Worm (Caenorhabditis elegans) whole organism, late embryonic: ENCODE data around the gene cab-1.
A peak's percentile ranks its signal among the peaks of the same experiment; 100 is the strongest.

Experiments
- C38D4.7 ChIP-seq: fragments of 200-800 bp; sonication (Bioruptor generic); optimal IDR thresholded peaks from 2 replicates; lab custom pipeline; 2018; ENCODE audit warnings: mild to moderate bottlenecking, missing genetic modification characterization, moderate library complexity, missing compliant biosample characterization
- ama-1 ChIP-seq: fragments of 150-350 bp; optimal IDR thresholded peaks from 2 replicates; lab custom pipeline; 2014
- ceh-2 ChIP-seq: sonication (generic microtip); optimal IDR thresholded peaks from 2 replicates; lab custom pipeline; 2016; ENCODE audit warnings: missing genotype, missing genetic modification characterization, missing compliant biosample characterization
- ceh-30 ChIP-seq: fragments of 150-350 bp; optimal IDR thresholded peaks from 2 replicates; lab custom pipeline; 2014; ENCODE audit warnings: missing biosample characterization, missing genetic modification characterization
- ceh-45 ChIP-seq: fragments of 200-800 bp; sonication (Bioruptor generic); IDR thresholded peaks from 2 replicates; pipeline ENCODE4 v1.3.6; 2022; ENCODE audit warnings: missing genetic modification reagents, missing genetic modification characterization, missing compliant biosample characterization
- eyg-1 ChIP-seq: sonication (generic microtip); optimal IDR thresholded peaks from 2 replicates; lab custom pipeline; 2016; ENCODE audit warnings: missing genotype, missing genetic modification characterization, missing compliant biosample characterization
- fkh-10 ChIP-seq: fragments of 150-350 bp; optimal IDR thresholded peaks from 2 replicates; lab custom pipeline; 2014; ENCODE audit warnings: missing biosample characterization, missing genetic modification reagents, missing genetic modification characterization
- fkh-6 ChIP-seq: sonication (generic microtip); optimal IDR thresholded peaks from 2 replicates; lab custom pipeline; 2016; ENCODE audit warnings: missing genetic modification characterization, missing compliant biosample characterization
- nfya-1 ChIP-seq: sonication (generic microtip); optimal IDR thresholded peaks from 2 replicates; lab custom pipeline; 2017; ENCODE audit warnings: missing genetic modification characterization, mild to moderate bottlenecking, missing compliant biosample characterization, antibody characterized with exemption, moderate library complexity
- pax-1 ChIP-seq: fragments of 150-350 bp; optimal IDR thresholded peaks from 2 replicates; lab custom pipeline; 2014; ENCODE audit warnings: missing biosample characterization, missing genetic modification characterization
- pha-4 ChIP-seq: fragments of 150-350 bp; optimal IDR thresholded peaks from 2 replicates; lab custom pipeline; 2018; ENCODE audit warnings: missing biosample characterization, missing genetic modification reagents, missing genetic modification characterization
- ref-2 ChIP-seq: sonication (generic microtip); optimal IDR thresholded peaks from 2 replicates; lab custom pipeline; 2016; ENCODE audit warnings: missing genetic modification characterization, missing compliant biosample characterization

DNA sequence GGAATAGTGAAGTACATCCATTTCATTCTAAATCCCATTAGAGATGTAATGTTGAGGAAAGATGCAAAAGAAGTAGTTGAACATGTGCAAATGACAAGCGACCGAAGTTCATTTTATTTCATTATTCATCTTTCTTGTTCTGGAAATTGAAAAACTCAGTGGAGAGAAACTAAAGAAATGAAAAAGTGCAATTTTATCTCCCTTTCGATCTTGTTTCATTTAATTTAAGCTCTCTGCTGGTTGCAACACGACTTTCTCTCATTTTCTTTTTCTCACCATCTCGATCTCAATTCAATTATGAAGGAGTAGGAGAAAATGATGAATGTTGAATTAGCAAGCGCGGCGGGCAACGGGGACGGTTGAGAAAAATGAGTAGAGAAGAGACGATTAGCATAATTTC lies 28.3 kb downstream of the cab-1 start:
- TF ChIP-seq ceh-30 (tag; lab: Kevin White, UChicago) = no peak
- TF ChIP-seq eyg-1 (tag; lab: Kevin White, UChicago) = no peak
- no peak for TF ChIP-seq C38D4.7
- no peak for TF ChIP-seq pax-1 (tag; lab: Kevin White, UChicago)
- TF ChIP-seq ama-1 (lab: Kevin White, UChicago) = no peak
- TF ChIP-seq ceh-2 (tag; lab: Kevin White, UChicago) = no peak
- TF ChIP-seq ref-2 = peak; percentile 6
- TF ChIP-seq fkh-10 (GFP tag; lab: Kevin White, UChicago) = no peak
- no peak for TF ChIP-seq ceh-45 (GFP tag; lab: Robert Waterston, UW)
- no peak for TF ChIP-seq pha-4 (tag; lab: Kevin White, UChicago)
- TF ChIP-seq nfya-1 (tag; lab: Kevin White, UChicago) = no peak
- TF ChIP-seq fkh-6 (tag; lab: Kevin White, UChicago) = no peak
